Fruit fly (Drosophila melanogaster) whole organism, embryonic: ENCODE results near the gene dUTPase.

Experiments
- CG10462 ChIP-seq: fragments of 200-800 bp; sonication (Bioruptor generic); optimal IDR thresholded peaks from 2 replicates; lab custom pipeline; 2016; ENCODE audit warnings: missing biosample characterization, missing genetic modification characterization
- crol ChIP-seq: fragments of 200-800 bp; sonication (Bioruptor generic); IDR thresholded peaks from 2 replicates; pipeline ENCODE4 v1.3.6; 2022; ENCODE audit warnings: missing biosample characterization, missing genetic modification characterization

DNA sequence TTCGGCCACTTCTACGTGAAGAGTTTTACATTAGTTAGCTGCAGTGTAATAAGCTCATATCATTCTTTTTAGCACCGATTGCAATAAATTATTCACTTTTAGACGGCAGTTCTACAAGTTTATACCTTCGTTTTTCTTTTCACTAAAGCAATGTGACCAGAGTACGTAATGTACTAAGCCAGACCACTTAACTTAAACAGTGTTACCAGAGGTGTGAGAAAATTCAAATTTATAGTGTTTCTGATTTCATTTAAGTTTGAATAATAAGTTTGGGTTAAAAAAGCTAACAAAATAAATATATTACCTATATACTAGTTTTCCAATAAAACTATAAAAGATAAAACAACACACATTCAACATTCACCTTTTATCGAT, 43.1 kb upstream of the dUTPase start:
- TF ChIP-seq CG10462 = no peak
- no peak for TF ChIP-seq crol
